Worm (Caenorhabditis elegans) whole organism, L4 larva: ENCODE data around the gene Y60A3A.24.

Source experiments
- F10B5.3 ChIP-seq: sonication (generic microtip); optimal IDR thresholded peaks from 2 replicates; lab custom pipeline; 2016; ENCODE audit warnings: mild to moderate bottlenecking, missing genetic modification characterization, missing compliant biosample characterization
- F44E2.7 ChIP-seq: fragments of 200-800 bp; sonication (Bioruptor generic); IDR thresholded peaks from 2 replicates; pipeline ENCODE4 v2.1.2; 2022; ENCODE audit warnings: missing genetic modification characterization, missing compliant biosample characterization
- F49E8.2 ChIP-seq: sonication (generic microtip); optimal IDR thresholded peaks from 2 replicates; lab custom pipeline; 2016; ENCODE audit warnings: missing compliant biosample characterization, mild to moderate bottlenecking, missing genetic modification characterization, borderline replicate concordance
- T26A8.4 ChIP-seq: fragments of 200-800 bp; sonication (Bioruptor generic); IDR thresholded peaks from 2 replicates; pipeline ENCODE4 v1.3.6; 2022; ENCODE audit warnings: missing genetic modification characterization, missing compliant biosample characterization
- Y75B8A.6 ChIP-seq: fragments of 200-800 bp; sonication (Bioruptor generic); IDR thresholded peaks from 2 replicates; pipeline ENCODE4 v1.3.6; 2022; ENCODE audit warnings: missing genetic modification reagents, missing genetic modification characterization, missing compliant biosample characterization
- ama-1 ChIP-seq: fragments of 150-350 bp; optimal IDR thresholded peaks from 2 replicates; lab custom pipeline; 2014; ENCODE audit warnings: inconsistent platforms, mixed read lengths
- attf-4 ChIP-seq: sonication (generic microtip); optimal IDR thresholded peaks from 3 replicates; lab custom pipeline; 2017; ENCODE audit warnings: missing biosample characterization, missing genetic modification characterization
- ceh-82 ChIP-seq: sonication (generic microtip); optimal IDR thresholded peaks from 2 replicates; lab custom pipeline; 2017; ENCODE audit warnings: missing biosample characterization, missing genetic modification characterization
- daf-16 ChIP-seq, 3 experiments: sonication (generic microtip); optimal IDR thresholded peaks; 2 replicates each; lab custom pipeline; 2016 to 2017; ENCODE audit warnings: missing genetic modification characterization in 3 of 3, missing genetic modification reagents in 3 of 3, mild to moderate bottlenecking in 2 of 3, missing compliant biosample characterization in 2 of 3, missing biosample characterization in 1 of 3, moderate library complexity in 1 of 3
- daf-19 ChIP-seq: fragments of 200-800 bp; sonication (Bioruptor generic); conservative IDR thresholded peaks from 2 replicates; pipeline ENCODE4 v1.3.6; 2022; ENCODE audit warnings: missing genetic modification characterization, missing compliant biosample characterization
- dmd-9 ChIP-seq: fragments of 200-800 bp; sonication (Bioruptor generic); IDR thresholded peaks from 2 replicates; pipeline ENCODE4 v1.3.6; 2022; ENCODE audit warnings: missing genetic modification reagents, missing genetic modification characterization, missing compliant biosample characterization
- fos-1 ChIP-seq: fragments of 150-350 bp; optimal IDR thresholded peaks from 2 replicates; lab custom pipeline; 2014; ENCODE audit warnings: missing biosample characterization, missing genetic modification characterization
- gei-8 ChIP-seq: fragments of 200-800 bp; sonication (Bioruptor generic); optimal IDR thresholded peaks from 2 replicates; lab custom pipeline; 2018; ENCODE audit warnings: mild to moderate bottlenecking, missing genetic modification characterization, missing compliant biosample characterization
- hif-1 ChIP-seq, 2 experiments: sonication (generic microtip); optimal IDR thresholded peaks; 2 replicates each; lab custom pipeline; 2016 to 2017; ENCODE audit warnings: missing compliant biosample characterization in 2 of 2, missing genetic modification characterization in 2 of 2, missing genetic modification reagents in 2 of 2, missing genotype in 2 of 2, mild to moderate bottlenecking in 1 of 2
- hmg-1.1 ChIP-seq: fragments of 200-800 bp; sonication (Bioruptor generic); IDR thresholded peaks from 2 replicates; pipeline ENCODE4 v1.3.6; 2022; ENCODE audit warnings: missing genetic modification reagents, missing genetic modification characterization, missing compliant biosample characterization
- jun-1 ChIP-seq: fragments of 150-350 bp; optimal IDR thresholded peaks from 2 replicates; lab custom pipeline; 2014; ENCODE audit warnings: missing biosample characterization, missing genetic modification reagents, missing genetic modification characterization
- lim-7 ChIP-seq: fragments of 200-800 bp; sonication (Bioruptor generic); IDR thresholded peaks from 2 replicates; pipeline ENCODE4 v1.3.6; 2022; ENCODE audit warnings: missing genetic modification characterization, missing compliant biosample characterization
- lir-3 ChIP-seq: sonication (generic microtip); optimal IDR thresholded peaks from 2 replicates; lab custom pipeline; 2016; ENCODE audit warnings: mild to moderate bottlenecking, missing genetic modification characterization, missing compliant biosample characterization
- mdt-29 ChIP-seq: fragments of 200-800 bp; sonication (Bioruptor generic); IDR thresholded peaks from 2 replicates; pipeline ENCODE4 v1.3.6; 2022; ENCODE audit warnings: missing genetic modification reagents, missing genetic modification characterization, missing compliant biosample characterization
- nhr-10 ChIP-seq: fragments of 150-350 bp; optimal IDR thresholded peaks from 2 replicates; lab custom pipeline; 2014; ENCODE audit warnings: missing biosample characterization, missing genetic modification characterization
- nhr-102 ChIP-seq: sonication (generic microtip); optimal IDR thresholded peaks from 2 replicates; lab custom pipeline; 2016; ENCODE audit warnings: mild to moderate bottlenecking, missing genetic modification characterization, moderate library complexity, missing compliant biosample characterization
- nhr-111 ChIP-seq: fragments of 200-800 bp; sonication (Bioruptor generic); optimal IDR thresholded peaks from 2 replicates; lab custom pipeline; 2018; ENCODE audit warnings: mild to moderate bottlenecking, missing genetic modification characterization, missing compliant biosample characterization
- nhr-6 ChIP-seq: fragments of 150-350 bp; optimal IDR thresholded peaks from 2 replicates; lab custom pipeline; 2014; ENCODE audit warnings: missing biosample characterization, missing genetic modification characterization
- nhr-77 ChIP-seq: fragments of 150-350 bp; optimal IDR thresholded peaks from 2 replicates; lab custom pipeline; 2014; ENCODE audit warnings: missing biosample characterization, missing genetic modification characterization
- php-3 ChIP-seq: fragments of 200-800 bp; sonication (Bioruptor generic); IDR thresholded peaks from 2 replicates; pipeline ENCODE4 v1.3.6; 2022; ENCODE audit warnings: missing genetic modification reagents, missing genetic modification characterization, missing compliant biosample characterization
- pqm-1 ChIP-seq: sonication (generic microtip); optimal IDR thresholded peaks from 2 replicates; lab custom pipeline; 2017; ENCODE audit warnings: missing biosample characterization, missing genetic modification characterization
- sdz-12 ChIP-seq: fragments of 200-800 bp; sonication (Bioruptor generic); optimal IDR thresholded peaks from 2 replicates; lab custom pipeline; 2018; ENCODE audit warnings: mild to moderate bottlenecking, missing genetic modification characterization, missing compliant biosample characterization
- set-16 ChIP-seq: fragments of 200-800 bp; sonication (Bioruptor generic); IDR thresholded peaks from 2 replicates; pipeline ENCODE4 v1.3.6; 2022; ENCODE audit warnings: missing genetic modification reagents, missing genetic modification characterization, missing compliant biosample characterization
- spr-1 ChIP-seq: sonication (generic microtip); optimal IDR thresholded peaks from 2 replicates; lab custom pipeline; 2016; ENCODE audit warnings: mild to moderate bottlenecking, missing genetic modification characterization, missing compliant biosample characterization
- spr-3 ChIP-seq: fragments of 200-800 bp; sonication (Bioruptor generic); optimal IDR thresholded peaks from 2 replicates; lab custom pipeline; 2018; ENCODE audit warnings: mild to moderate bottlenecking, missing genetic modification characterization, missing compliant biosample characterization
- tag-97 ChIP-seq: fragments of 200-800 bp; sonication (Bioruptor generic); IDR thresholded peaks from 2 replicates; pipeline ENCODE4 v1.3.6; 2022; ENCODE audit warnings: missing genetic modification characterization, missing compliant biosample characterization
- unc-130 ChIP-seq: sonication (generic microtip); optimal IDR thresholded peaks from 2 replicates; lab custom pipeline; 2016; ENCODE audit warnings: missing genetic modification reagents, missing genetic modification characterization, missing compliant biosample characterization
- unc-39 ChIP-seq: sonication (generic microtip); optimal IDR thresholded peaks from 2 replicates; lab custom pipeline; 2017; ENCODE audit warnings: missing biosample characterization, missing genetic modification characterization
- unc-62 ChIP-seq, 3 experiments: fragments of 150-350 bp in 1 of 3; sonication (generic microtip); optimal IDR thresholded peaks in 2 of 3; peaks in 1 of 3; 1 replicate in 1 of 3; 2 replicates in 2 of 3; lab custom pipeline; 2014 to 2017; ENCODE audit warnings: missing biosample characterization in 3 of 3, missing genetic modification characterization in 3 of 3, missing genetic modification reagents in 3 of 3, missing genotype in 1 of 3
- vab-7 ChIP-seq: fragments of 200-800 bp; sonication (Bioruptor generic); IDR thresholded peaks from 2 replicates; pipeline ENCODE4 v1.3.6; 2022; ENCODE audit warnings: missing genetic modification reagents, missing genetic modification characterization, missing compliant biosample characterization
- zfp-3 ChIP-seq: fragments of 200-800 bp; sonication (Bioruptor generic); conservative IDR thresholded peaks from 2 replicates; pipeline ENCODE4 v1.3.6; 2022; ENCODE audit warnings: missing genetic modification reagents, missing genetic modification characterization, missing compliant biosample characterization
- zip-11 ChIP-seq: fragments of 200-800 bp; sonication (Bioruptor generic); IDR thresholded peaks from 2 replicates; pipeline ENCODE4 v1.3.6; 2022; ENCODE audit warnings: missing genetic modification characterization, missing compliant biosample characterization
- ztf-7 ChIP-seq: fragments of 150-350 bp; optimal IDR thresholded peaks from 2 replicates; lab custom pipeline; 2014; ENCODE audit warnings: missing biosample characterization, missing genetic modification characterization

Gene Y60A3A.24

ce11 chrV:19998203-19998836 lies 16.6 kb upstream of the Y60A3A.24 start (continued):
- TF ChIP-seq F49E8.2 (tag; lab: Kevin White, UChicago), result no peak

ce11 chrV:19997481-19997880 lies 15.8 kb upstream of the Y60A3A.24 start:
- TF ChIP-seq lir-3 (tag; lab: Kevin White, UChicago), result no peak
- TF ChIP-seq zip-11, result no peak
- no peak for TF ChIP-seq nhr-77
- TF ChIP-seq ceh-82, result no peak
- 0 out of 2 replicates have a peak, but pooled peaks have one; percentile 10 for TF ChIP-seq hmg-1.1
- no peak for TF ChIP-seq ztf-7 (tag; lab: Kevin White, UChicago)
- peak; percentile 83 for TF ChIP-seq set-16
- TF ChIP-seq nhr-102, result no peak
- TF ChIP-seq zfp-3 (GFP tag; lab: Robert Waterston, UW), result no peak

- TF ChIP-seq ama-1, result no peak
- peak in 1 of 2 experiments; percentile 27 for TF ChIP-seq unc-62 (GFP tag; optimal IDR thresholded peaks at IDR 0.05 in 1 of 2; lab: Kevin White, UChicago)
- TF ChIP-seq unc-62 (tag; optimal IDR thresholded peaks at IDR 0.05; lab: Kevin White, UChicago), result no peak
- TF ChIP-seq pqm-1, result peak; percentile 77
- no peak for TF ChIP-seq daf-16 (GFP tag; optimal IDR thresholded peaks at IDR 0.05; lab: Kevin White, UChicago)
- TF ChIP-seq daf-16 (tag; optimal IDR thresholded peaks at IDR 0.05; lab: Kevin White, UChicago), result peak; percentile 64
These were observed 13.0 kb upstream of the Y60A3A.24 start for ce11 chrV:19994665-19995064.

- TF ChIP-seq jun-1 (tag; lab: Kevin White, UChicago) (no peak), mdt-29 (no peak), tag-97 (GFP tag; lab: Robert Waterston, UW) (no peak), F10B5.3 (tag; lab: Kevin White, UChicago) (no peak), unc-130 (no peak), nhr-111 (GFP tag; lab: Kevin White, UChicago) (no peak), unc-39 (tag; lab: Kevin White, UChicago) (no peak), fos-1 (tag; lab: Kevin White, UChicago) (no peak), gei-8 (GFP tag; lab: Kevin White, UChicago) (no peak), zip-11 (no peak), spr-1 (tag; lab: Kevin White, UChicago) (no peak), sdz-12 (GFP tag; lab: Kevin White, UChicago) (no peak), Y75B8A.6 (GFP tag; lab: Robert Waterston, UW) (no peak), nhr-10 (tag; lab: Kevin White, UChicago) (no peak), lim-7 (GFP tag; lab: Robert Waterston, UW) (no peak)
- TF ChIP-seq, all 104 proteins: peak for 0
These were observed 12.4 kb upstream of the Y60A3A.24 start, which contains the start of gene Y60A3A.25 for ce11 chrV:19994093-19994492. Y60A3A.25 (minus strand) TSS chrV:19994193.

ce11 chrV:19987684-19988083 lies 6.0 kb upstream of the Y60A3A.24 start, which contains the start of gene sri-67:
sri-67 (plus strand) TSS chrV:19987984.
- TF ChIP-seq nhr-102 (no peak), php-3 (GFP tag; lab: Robert Waterston, UW) (no peak), attf-4 (tag; lab: Kevin White, UChicago) (no peak), T26A8.4 (GFP tag; lab: Robert Waterston, UW) (no peak), vab-7 (GFP tag; lab: Robert Waterston, UW) (no peak), pqm-1 (no peak), hif-1 (tag; optimal IDR thresholded peaks at IDR 0.05; lab: Kevin White, UChicago) (no peak), nhr-6 (no peak), Y75B8A.6 (GFP tag; lab: Robert Waterston, UW) (no peak), daf-19 (GFP tag; lab: Robert Waterston, UW) (no peak), spr-3 (GFP tag; lab: Kevin White, UChicago) (no peak), F44E2.7 (no peak), hmg-1.1 (no peak), dmd-9 (GFP tag; lab: Robert Waterston, UW) (no peak)
